Worm (Caenorhabditis elegans) whole organism, L4/young adult: ENCODE results near the gene spig-1.

Experiments
- W03F9.2 ChIP-seq: fragments of 150-350 bp; optimal IDR thresholded peaks from 2 replicates; lab custom pipeline; 2014; ENCODE audit warnings: missing biosample characterization, missing genetic modification characterization
- dao-5 ChIP-seq: sonication (generic microtip); optimal IDR thresholded peaks from 2 replicates; lab custom pipeline; 2016; ENCODE audit warnings: missing genotype, missing genetic modification characterization, moderate library complexity, missing compliant biosample characterization
- him-1 ChIP-seq: sonication (generic microtip); optimal IDR thresholded peaks from 2 replicates; lab custom pipeline; 2016; ENCODE audit warnings: missing genotype, missing genetic modification reagents, missing genetic modification characterization, missing compliant biosample characterization

DNA sequence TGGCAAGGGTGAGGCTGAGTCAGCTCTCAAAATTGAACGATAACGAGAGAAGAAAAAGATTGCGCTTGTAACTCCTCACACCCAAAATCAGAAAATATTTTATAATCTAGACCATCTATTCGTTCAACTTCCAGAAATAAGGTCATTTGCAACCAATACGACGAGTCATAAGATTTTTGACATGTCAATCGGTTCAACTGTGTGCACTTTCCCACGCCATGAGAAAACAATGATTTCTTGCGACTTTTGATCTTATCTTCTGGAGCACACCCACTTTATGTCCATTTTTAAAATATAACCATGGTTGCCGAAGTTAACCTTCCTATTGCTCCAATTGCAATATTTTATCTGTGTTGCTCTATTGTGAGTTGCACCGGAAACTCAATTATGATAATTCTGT lies 34.5 kb upstream of the spig-1 start, which contains the start of gene srsx-32:
- no peak for TF ChIP-seq W03F9.2 (tag; lab: Kevin White, UChicago)
- no peak for TF ChIP-seq him-1 (tag; lab: Kevin White, UChicago)
- no peak for TF ChIP-seq dao-5
